Worm (Caenorhabditis elegans) whole organism, L1 larva: ENCODE data around the gene ttr-42.

Experiments used
- aly-2 ChIP-seq: fragments of 150-350 bp; optimal IDR thresholded peaks from 2 replicates; lab custom pipeline; 2014; ENCODE audit warnings: missing biosample characterization, missing genetic modification characterization
- egl-27 ChIP-seq, 2 experiments: fragments of 150-350 bp in 1 of 2; sonication (generic microtip); optimal IDR thresholded peaks; 3 replicates each; lab custom pipeline; 2017 to 2018; ENCODE audit warnings: missing biosample characterization in 2 of 2, missing genetic modification characterization in 2 of 2, missing genetic modification reagents in 2 of 2
- ztf-11 ChIP-seq, 2 experiments: sonication (generic microtip); optimal IDR thresholded peaks; 2 replicates each; lab custom pipeline; 2016 to 2017; ENCODE audit warnings: missing genetic modification characterization in 2 of 2, missing biosample characterization in 1 of 2, missing compliant biosample characterization in 1 of 2

DNA sequence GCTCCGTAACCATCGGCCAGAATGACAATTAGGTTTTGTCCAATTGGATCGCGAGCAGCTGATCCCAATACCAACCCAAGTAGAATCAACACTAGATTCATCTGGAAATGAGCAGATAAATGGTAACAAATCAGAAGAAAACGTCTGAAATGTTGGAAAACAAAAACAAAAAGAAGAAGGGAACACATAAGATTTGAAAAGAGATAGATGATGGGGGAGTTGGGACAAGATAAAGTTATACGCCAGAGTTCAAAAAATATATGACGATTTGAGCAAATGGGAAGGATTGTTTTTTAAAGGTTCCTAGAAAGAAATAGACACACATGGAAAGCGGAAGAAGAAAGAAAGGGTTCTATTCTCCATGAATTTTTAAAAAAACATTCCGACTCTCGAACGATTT lies 38.1 kb downstream of the ttr-42 start, which contains the start of gene T03G6.3:
- no peak for TF ChIP-seq aly-2
- no peak for TF ChIP-seq ztf-11 (tag; optimal IDR thresholded peaks at IDR 0.05; lab: Kevin White, UChicago)
- no peak for TF ChIP-seq egl-27 (tag; optimal IDR thresholded peaks at IDR 0.05; lab: Kevin White, UChicago)
